Worm (Caenorhabditis elegans) whole organism, L4 larva: ENCODE results near the gene clc-19.

Experiments
- F10B5.3 ChIP-seq: sonication (generic microtip); optimal IDR thresholded peaks from 2 replicates; lab custom pipeline; 2016; ENCODE audit warnings: mild to moderate bottlenecking, missing genetic modification characterization, missing compliant biosample characterization
- F44E2.7 ChIP-seq: fragments of 200-800 bp; sonication (Bioruptor generic); IDR thresholded peaks from 2 replicates; pipeline ENCODE4 v2.1.2; 2022; ENCODE audit warnings: missing genetic modification characterization, missing compliant biosample characterization
- T20F7.1 ChIP-seq: fragments of 200-800 bp; sonication (Bioruptor generic); optimal IDR thresholded peaks from 2 replicates; lab custom pipeline; 2018; ENCODE audit warnings: mild to moderate bottlenecking, missing genetic modification characterization, missing compliant biosample characterization
- T26A8.4 ChIP-seq: fragments of 200-800 bp; sonication (Bioruptor generic); IDR thresholded peaks from 2 replicates; pipeline ENCODE4 v1.3.6; 2022; ENCODE audit warnings: missing genetic modification characterization, missing compliant biosample characterization
- Y105C5A.15 ChIP-seq: fragments of 200-800 bp; sonication (Bioruptor generic); IDR thresholded peaks from 2 replicates; pipeline ENCODE4 v1.3.6; 2022; ENCODE audit warnings: missing genetic modification characterization, missing compliant biosample characterization
- Y48G9A.11 ChIP-seq: fragments of 200-800 bp; sonication (Bioruptor generic); IDR thresholded peaks from 2 replicates; pipeline ENCODE4 v1.3.6; 2022; ENCODE audit warnings: missing genetic modification reagents, missing genetic modification characterization, missing compliant biosample characterization
- Y75B8A.6 ChIP-seq: fragments of 200-800 bp; sonication (Bioruptor generic); IDR thresholded peaks from 2 replicates; pipeline ENCODE4 v1.3.6; 2022; ENCODE audit warnings: missing genetic modification reagents, missing genetic modification characterization, missing compliant biosample characterization
- ZK337.2 ChIP-seq: fragments of 200-800 bp; sonication (Bioruptor generic); IDR thresholded peaks from 2 replicates; pipeline ENCODE4 v1.3.6; 2022; ENCODE audit warnings: missing genetic modification reagents, missing genetic modification characterization, missing compliant biosample characterization
- ZK546.5 ChIP-seq, 2 experiments: sonication (generic microtip); optimal IDR thresholded peaks; 2 replicates each; lab custom pipeline; 2017; ENCODE audit warnings: missing biosample characterization in 2 of 2, missing genetic modification characterization in 2 of 2
- aha-1 ChIP-seq: fragments of 150-350 bp; peaks from one replicate; lab custom pipeline; 2014; ENCODE audit warnings: missing biosample characterization, missing genetic modification characterization
- arid-1 ChIP-seq: fragments of 200-800 bp; sonication (Bioruptor generic); conservative IDR thresholded peaks from 2 replicates; pipeline ENCODE4 v1.3.6; 2022; ENCODE audit warnings: missing genetic modification reagents, missing genetic modification characterization, missing compliant biosample characterization
- ceh-20 ChIP-seq: fragments of 200-800 bp; sonication (Bioruptor generic); IDR thresholded peaks from 2 replicates; pipeline ENCODE4 v1.3.6; 2022; ENCODE audit warnings: missing genetic modification reagents, missing genetic modification characterization, missing compliant biosample characterization
- ceh-32 ChIP-seq: sonication (generic microtip); optimal IDR thresholded peaks from 2 replicates; lab custom pipeline; 2016; ENCODE audit warnings: mild to moderate bottlenecking, missing genetic modification characterization, missing compliant biosample characterization; ENCODE audit not compliant: poor library complexity
- cey-2 ChIP-seq: sonication (generic microtip); optimal IDR thresholded peaks from 3 replicates; lab custom pipeline; 2017; ENCODE audit warnings: missing genetic modification characterization, mild to moderate bottlenecking, missing compliant biosample characterization, antibody characterized with exemption, borderline replicate concordance; ENCODE audit not compliant: insufficient read depth
- dmd-6 ChIP-seq: fragments of 200-800 bp; sonication (Bioruptor generic); IDR thresholded peaks from 2 replicates; pipeline ENCODE4 v1.3.6; 2022; ENCODE audit warnings: missing genetic modification reagents, missing genetic modification characterization, missing compliant biosample characterization
- dmd-9 ChIP-seq: fragments of 200-800 bp; sonication (Bioruptor generic); IDR thresholded peaks from 2 replicates; pipeline ENCODE4 v1.3.6; 2022; ENCODE audit warnings: missing genetic modification reagents, missing genetic modification characterization, missing compliant biosample characterization
- duxl-1 ChIP-seq: sonication (generic microtip); optimal IDR thresholded peaks from 2 replicates; lab custom pipeline; 2016; ENCODE audit warnings: mild to moderate bottlenecking, missing genetic modification characterization, moderate library complexity, missing compliant biosample characterization; ENCODE audit not compliant: poor library complexity
- dve-1 ChIP-seq: sonication (generic microtip); optimal IDR thresholded peaks from 2 replicates; lab custom pipeline; 2017; ENCODE audit warnings: antibody characterized with exemption, mild to moderate bottlenecking, missing genetic modification characterization, missing compliant biosample characterization; ENCODE audit not compliant: insufficient read depth
- egl-27 ChIP-seq: sonication (generic microtip); optimal IDR thresholded peaks from 3 replicates; lab custom pipeline; 2017; ENCODE audit warnings: missing biosample characterization, missing genetic modification reagents, missing genetic modification characterization
- egl-43 ChIP-seq: fragments of 200-800 bp; sonication (Bioruptor generic); IDR thresholded peaks from 2 replicates; pipeline ENCODE4 v1.3.6; 2022; ENCODE audit warnings: missing genetic modification reagents, missing genetic modification characterization, missing compliant biosample characterization
- fkh-10 ChIP-seq: fragments of 150-350 bp; optimal IDR thresholded peaks from 2 replicates; lab custom pipeline; 2014; ENCODE audit warnings: missing biosample characterization, missing genetic modification reagents, missing genetic modification characterization
- gei-8 ChIP-seq: fragments of 200-800 bp; sonication (Bioruptor generic); optimal IDR thresholded peaks from 2 replicates; lab custom pipeline; 2018; ENCODE audit warnings: mild to moderate bottlenecking, missing genetic modification characterization, missing compliant biosample characterization
- hlh-11 ChIP-seq: fragments of 200-800 bp; sonication (Bioruptor generic); optimal IDR thresholded peaks from 2 replicates; lab custom pipeline; 2018; ENCODE audit warnings: mild to moderate bottlenecking, missing genetic modification characterization, missing compliant biosample characterization
- hmg-1.1 ChIP-seq: fragments of 200-800 bp; sonication (Bioruptor generic); IDR thresholded peaks from 2 replicates; pipeline ENCODE4 v1.3.6; 2022; ENCODE audit warnings: missing genetic modification reagents, missing genetic modification characterization, missing compliant biosample characterization
- lim-7 ChIP-seq: fragments of 200-800 bp; sonication (Bioruptor generic); IDR thresholded peaks from 2 replicates; pipeline ENCODE4 v1.3.6; 2022; ENCODE audit warnings: missing genetic modification characterization, missing compliant biosample characterization
- lin-13 ChIP-seq: fragments of 150-350 bp; optimal IDR thresholded peaks from 2 replicates; lab custom pipeline; 2014; ENCODE audit warnings: missing biosample characterization, missing genetic modification reagents, missing genetic modification characterization
- lin-38 ChIP-seq: fragments of 200-800 bp; sonication (Bioruptor generic); IDR thresholded peaks from 2 replicates; pipeline ENCODE4 v1.3.6; 2022; ENCODE audit warnings: missing genetic modification reagents, missing genetic modification characterization, missing compliant biosample characterization
- lin-39 ChIP-seq: fragments of 150-350 bp; optimal IDR thresholded peaks from 2 replicates; lab custom pipeline; 2014; ENCODE audit warnings: missing biosample characterization, missing genetic modification reagents, missing genetic modification characterization
- madf-5 ChIP-seq, 2 experiments: fragments of 200-800 bp; sonication (Bioruptor generic); IDR thresholded peaks; 2 replicates each; pipeline ENCODE4 v1.3.6; 2022; ENCODE audit warnings: missing compliant biosample characterization in 2 of 2, missing genetic modification characterization in 2 of 2
- madf-9 ChIP-seq: fragments of 200-800 bp; sonication (Bioruptor generic); conservative IDR thresholded peaks from 2 replicates; pipeline ENCODE4 v1.3.6; 2022; ENCODE audit warnings: missing genetic modification reagents, missing genetic modification characterization, missing compliant biosample characterization
- mdl-1 ChIP-seq, 2 experiments: fragments of 150-350 bp in 1 of 2; sonication (generic microtip) in 1 of 2; optimal IDR thresholded peaks; 2 replicates each; lab custom pipeline; 2014 to 2017; ENCODE audit warnings: missing biosample characterization in 2 of 2, missing genetic modification characterization in 2 of 2
- mdt-29 ChIP-seq: fragments of 200-800 bp; sonication (Bioruptor generic); IDR thresholded peaks from 2 replicates; pipeline ENCODE4 v1.3.6; 2022; ENCODE audit warnings: missing genetic modification reagents, missing genetic modification characterization, missing compliant biosample characterization
- mes-2 ChIP-seq: sonication (generic microtip); optimal IDR thresholded peaks from 2 replicates; lab custom pipeline; 2016; ENCODE audit warnings: missing genotype, mild to moderate bottlenecking, missing genetic modification characterization, missing compliant biosample characterization; ENCODE audit not compliant: poor library complexity, severe bottlenecking
- mxl-2 ChIP-seq: fragments of 200-800 bp; sonication (Bioruptor generic); conservative IDR thresholded peaks from 2 replicates; pipeline ENCODE4 v1.3.6; 2022; ENCODE audit warnings: missing genetic modification reagents, missing genetic modification characterization, missing compliant biosample characterization
- nhr-10 ChIP-seq: fragments of 150-350 bp; optimal IDR thresholded peaks from 2 replicates; lab custom pipeline; 2014; ENCODE audit warnings: missing biosample characterization, missing genetic modification characterization
- nhr-11 ChIP-seq: fragments of 150-350 bp; optimal IDR thresholded peaks from 2 replicates; lab custom pipeline; 2014; ENCODE audit warnings: missing biosample characterization, missing genetic modification characterization
- nhr-41 ChIP-seq: fragments of 200-800 bp; sonication (Bioruptor generic); IDR thresholded peaks from 2 replicates; pipeline ENCODE4 v1.3.6; 2022; ENCODE audit warnings: missing genetic modification reagents, missing genetic modification characterization, missing compliant biosample characterization
- nhr-6 ChIP-seq: fragments of 150-350 bp; optimal IDR thresholded peaks from 2 replicates; lab custom pipeline; 2014; ENCODE audit warnings: missing biosample characterization, missing genetic modification characterization
- pha-4 ChIP-seq, 2 experiments: fragments of 150-350 bp in 1 of 2; fragments of 200-800 bp in 1 of 2; sonication (Bioruptor generic) in 1 of 2; IDR thresholded peaks in 1 of 2; optimal IDR thresholded peaks in 1 of 2; 2 replicates each; pipeline versions ENCODE4 v1.3.6 to Lab custom; 2014 to 2022; ENCODE audit warnings: missing genetic modification characterization in 2 of 2, missing genetic modification reagents in 2 of 2, missing biosample characterization in 1 of 2, missing compliant biosample characterization in 1 of 2
- php-3 ChIP-seq: fragments of 200-800 bp; sonication (Bioruptor generic); IDR thresholded peaks from 2 replicates; pipeline ENCODE4 v1.3.6; 2022; ENCODE audit warnings: missing genetic modification reagents, missing genetic modification characterization, missing compliant biosample characterization
- saeg-2 ChIP-seq: fragments of 200-800 bp; sonication (Bioruptor generic); IDR thresholded peaks from 2 replicates; pipeline ENCODE4 v1.3.6; 2022; ENCODE audit warnings: missing genetic modification reagents, missing genetic modification characterization, missing compliant biosample characterization
- set-16 ChIP-seq: fragments of 200-800 bp; sonication (Bioruptor generic); IDR thresholded peaks from 2 replicates; pipeline ENCODE4 v1.3.6; 2022; ENCODE audit warnings: missing genetic modification reagents, missing genetic modification characterization, missing compliant biosample characterization
- skn-1 ChIP-seq: fragments of 150-350 bp; optimal IDR thresholded peaks from 2 replicates; lab custom pipeline; 2014; ENCODE audit warnings: missing biosample characterization, missing genetic modification characterization
- snpc-1.2 ChIP-seq: fragments of 200-800 bp; sonication (Bioruptor generic); IDR thresholded peaks from 2 replicates; pipeline ENCODE4 v1.3.6; 2022; ENCODE audit warnings: missing genetic modification reagents, missing genetic modification characterization, missing compliant biosample characterization
- snpc-4 ChIP-seq: fragments of 150-350 bp; optimal IDR thresholded peaks from 2 replicates; lab custom pipeline; 2014; ENCODE audit warnings: missing biosample characterization, missing genetic modification characterization
- zfp-3 ChIP-seq: fragments of 200-800 bp; sonication (Bioruptor generic); conservative IDR thresholded peaks from 2 replicates; pipeline ENCODE4 v1.3.6; 2022; ENCODE audit warnings: missing genetic modification reagents, missing genetic modification characterization, missing compliant biosample characterization
- zip-11 ChIP-seq: fragments of 200-800 bp; sonication (Bioruptor generic); IDR thresholded peaks from 2 replicates; pipeline ENCODE4 v1.3.6; 2022; ENCODE audit warnings: missing genetic modification characterization, missing compliant biosample characterization

clc-19 gene

ce11 chrIII:834443-834815 is 38.9 kb downstream of the clc-19 start:
- TF ChIP-seq Y75B8A.6 (GFP tag; lab: Robert Waterston, UW): no peak
- no peak for TF ChIP-seq Y105C5A.15 (GFP tag; lab: Robert Waterston, UW)
- 0 out of 2 replicates have a peak, but pooled peaks have one; percentile 2 for TF ChIP-seq ZK337.2 (GFP tag; lab: Robert Waterston, UW)
- TF ChIP-seq hlh-11: no peak
- TF ChIP-seq T26A8.4 (GFP tag; lab: Robert Waterston, UW): peak; percentile 48; the same call in 1 of the 2 replicates
- TF ChIP-seq php-3: 0 out of 2 replicates have a peak, but pooled peaks have one; percentile 23
- no peak for TF ChIP-seq cey-2 (tag; lab: Kevin White, UChicago)
- TF ChIP-seq nhr-41 (GFP tag; lab: Robert Waterston, UW): no peak
- peak; percentile 23 for TF ChIP-seq mes-2 (tag; lab: Kevin White, UChicago)
- 0 out of 2 replicates have a peak, but pooled peaks have one; percentile 56 for TF ChIP-seq egl-43 (GFP tag; lab: Robert Waterston, UW)
- TF ChIP-seq set-16 (GFP tag; lab: Robert Waterston, UW): peak; percentile 90
- no peak for TF ChIP-seq arid-1 (GFP tag; lab: Robert Waterston, UW)
- no peak for TF ChIP-seq mxl-2 (GFP tag; lab: Robert Waterston, UW)
- TF ChIP-seq madf-5 (GFP tag; IDR thresholded peaks at IDR 0.05; lab: Robert Waterston, UW): 0 out of 4 replicates have a peak, but pooled peaks of 1 of the 2 experiments have one; percentile 31
- TF ChIP-seq zip-11 (GFP tag; lab: Robert Waterston, UW): no peak
- TF ChIP-seq egl-27 (tag; lab: Kevin White, UChicago): no peak
- no peak for TF ChIP-seq snpc-1.2 (GFP tag; lab: Robert Waterston, UW)
- TF ChIP-seq hmg-1.1: 0 out of 2 replicates have a peak, but pooled peaks have one; percentile 13
- peak; percentile 9 for TF ChIP-seq dve-1 (tag; lab: Kevin White, UChicago)
- no peak for TF ChIP-seq saeg-2 (GFP tag; lab: Robert Waterston, UW)
- no peak for TF ChIP-seq lin-38
- no peak for TF ChIP-seq F44E2.7 (GFP tag; lab: Robert Waterston, UW)
- no peak for TF ChIP-seq mdt-29 (GFP tag; lab: Robert Waterston, UW)
- TF ChIP-seq gei-8: no peak
- TF ChIP-seq lin-13: no peak
- peak; percentile 8 for TF ChIP-seq duxl-1 (tag; lab: Kevin White, UChicago)
- no peak for TF ChIP-seq mdl-1 (tag; optimal IDR thresholded peaks at IDR 0.05; lab: Kevin White, UChicago)
- TF ChIP-seq zfp-3 (GFP tag; lab: Robert Waterston, UW): no peak
- TF ChIP-seq Y48G9A.11 (GFP tag; lab: Robert Waterston, UW): no peak
- no peak for TF ChIP-seq nhr-6 (tag; lab: Kevin White, UChicago)
- TF ChIP-seq F10B5.3 (tag; lab: Kevin White, UChicago): no peak
- TF ChIP-seq skn-1 (tag; lab: Kevin White, UChicago): no peak
- TF ChIP-seq dmd-9: 0 out of 2 replicates have a peak, but pooled peaks have one; percentile 8
- TF ChIP-seq fkh-10: no peak
- TF ChIP-seq aha-1 (tag; lab: Kevin White, UChicago): peak; percentile 97
- TF ChIP-seq, all 104 proteins: peak for 12

DNA sequence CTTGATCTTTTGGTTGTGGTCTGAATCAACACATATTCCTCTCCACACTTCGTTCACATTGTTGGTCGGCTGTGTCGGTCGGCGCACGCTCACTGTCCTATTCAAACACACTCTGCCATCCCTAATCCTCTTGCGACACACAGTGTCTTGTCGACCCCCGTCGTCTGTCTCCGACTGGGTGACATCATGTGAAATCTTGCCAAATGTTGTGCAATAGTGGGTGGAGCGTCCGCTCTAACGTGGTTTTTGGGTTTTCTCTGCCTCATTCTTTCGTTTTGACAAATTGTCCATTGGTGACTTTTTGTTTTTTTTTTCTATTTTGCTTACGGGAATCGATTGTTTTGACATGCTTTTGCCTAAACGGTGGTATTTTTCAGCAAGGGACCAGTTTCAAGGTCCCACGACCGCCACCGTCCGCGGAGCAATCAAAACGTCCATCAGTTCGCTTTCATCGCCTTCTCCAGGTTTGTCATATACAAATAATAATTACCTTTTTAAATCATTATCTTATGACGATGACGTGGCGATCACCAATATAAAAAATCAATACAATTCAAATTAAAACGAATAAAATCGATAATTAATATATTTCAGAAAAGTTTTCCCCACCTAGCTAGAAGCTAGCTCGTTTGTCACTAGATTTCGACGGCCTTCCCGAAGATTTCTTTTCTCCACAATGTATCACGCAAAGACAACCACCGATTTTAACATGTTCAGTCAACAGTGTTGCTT is 39.5 kb downstream of the clc-19 start:
- peak in 1 of 2 experiments; percentile 38 for TF ChIP-seq ZK546.5 (tag; optimal IDR thresholded peaks at IDR 0.05; lab: Kevin White, UChicago)
- no peak for TF ChIP-seq lin-39 (tag; lab: Kevin White, UChicago)
- peak; percentile 57; the same call in 1 of the 2 replicates for TF ChIP-seq madf-9 (GFP tag; lab: Robert Waterston, UW)
- TF ChIP-seq ceh-20 (GFP tag; lab: Robert Waterston, UW): peak; percentile 88
- TF ChIP-seq nhr-41 (GFP tag; lab: Robert Waterston, UW): no peak
- TF ChIP-seq nhr-10 (tag; lab: Kevin White, UChicago): peak; percentile 88
- TF ChIP-seq ceh-32: no peak
- peak; percentile 81 for TF ChIP-seq T26A8.4 (GFP tag; lab: Robert Waterston, UW)
- peak; percentile 96 for TF ChIP-seq nhr-11 (tag; lab: Kevin White, UChicago)
- TF ChIP-seq dmd-6: peak; percentile 97
- peak; percentile 73 for TF ChIP-seq T20F7.1 (GFP tag; lab: Kevin White, UChicago)
- TF ChIP-seq snpc-4 (tag; lab: Kevin White, UChicago): no peak
- TF ChIP-seq zfp-3 (GFP tag; lab: Robert Waterston, UW): peak; percentile 35; the same call in 1 of the 2 replicates
- peak; percentile 96 for TF ChIP-seq fkh-10
- no peak for TF ChIP-seq lim-7 (GFP tag; lab: Robert Waterston, UW)
- TF ChIP-seq pha-4 (GFP tag; IDR thresholded peaks at IDR 0.05; lab: Robert Waterston, UW): peak; percentile 79
- TF ChIP-seq pha-4 (tag; optimal IDR thresholded peaks at IDR 0.05; lab: Kevin White, UChicago): peak; percentile 75
- no peak for TF ChIP-seq skn-1 (tag; lab: Kevin White, UChicago)
